Worm (Caenorhabditis elegans) whole organism, young adult: ENCODE data around the gene Y102A5C.27.
A peak's percentile ranks its signal among the peaks of the same experiment; 100 is the strongest.
"Not testable (repeated sequence)": the region's sequence is repeated elsewhere in the genome, so short reads cannot be mapped to it uniquely, and the experiment has no call there.

Experiments
- C17E4.6 ChIP-seq: fragments of 200-800 bp; sonication (Bioruptor generic); IDR thresholded peaks from 2 replicates; pipeline ENCODE4 v1.3.6; 2022; ENCODE audit warnings: missing genetic modification reagents, missing genetic modification characterization, missing compliant biosample characterization
- Y95B8A.8 ChIP-seq: fragments of 200-800 bp; sonication (Bioruptor generic); IDR thresholded peaks from 2 replicates; pipeline ENCODE4 v1.3.6; 2022; ENCODE audit warnings: missing genetic modification reagents, missing genetic modification characterization, missing compliant biosample characterization
- ama-1 ChIP-seq, 3 experiments: fragments of 150-350 bp in 1 of 3; sonication (generic microtip) in 2 of 3; optimal IDR thresholded peaks; 2 replicates each; lab custom pipeline; 2014 to 2018; ENCODE audit warnings: missing biosample characterization in 2 of 3, missing genetic modification characterization in 2 of 3, missing genetic modification reagents in 2 of 3
- attf-3 ChIP-seq: fragments of 200-800 bp; sonication (Bioruptor generic); conservative IDR thresholded peaks from 2 replicates; pipeline ENCODE4 v1.3.6; 2022; ENCODE audit warnings: missing genetic modification reagents, missing genetic modification characterization, missing compliant biosample characterization
- attf-6 ChIP-seq: fragments of 200-800 bp; sonication (Bioruptor generic); IDR thresholded peaks from 2 replicates; pipeline ENCODE4 v1.3.6; 2022; ENCODE audit warnings: missing genetic modification reagents, missing genetic modification characterization, missing compliant biosample characterization
- bed-1 ChIP-seq: fragments of 200-800 bp; sonication (Bioruptor generic); IDR thresholded peaks from 2 replicates; pipeline ENCODE4 v1.3.6; 2022; ENCODE audit warnings: missing genetic modification reagents, missing genetic modification characterization, missing compliant biosample characterization
- ccch-3 ChIP-seq: fragments of 200-800 bp; sonication (Bioruptor generic); optimal IDR thresholded peaks from 2 replicates; lab custom pipeline; 2018; ENCODE audit warnings: mild to moderate bottlenecking, missing genetic modification characterization, missing compliant biosample characterization
- ceh-40 ChIP-seq: fragments of 200-800 bp; sonication (Bioruptor generic); IDR thresholded peaks from 2 replicates; pipeline ENCODE4 v1.3.6; 2022; ENCODE audit warnings: missing genetic modification characterization, missing compliant biosample characterization
- dox-1 ChIP-seq: fragments of 200-800 bp; sonication (Bioruptor generic); IDR thresholded peaks from 2 replicates; pipeline ENCODE4 v1.3.6; 2022; ENCODE audit warnings: missing genetic modification reagents, missing genetic modification characterization, missing compliant biosample characterization
- dpl-1 ChIP-seq: fragments of 150-350 bp; optimal IDR thresholded peaks from 2 replicates; lab custom pipeline; 2014; ENCODE audit warnings: missing biosample characterization, missing genetic modification reagents, missing genetic modification characterization
- efl-1 ChIP-seq: fragments of 150-350 bp; optimal IDR thresholded peaks from 2 replicates; lab custom pipeline; 2014; ENCODE audit warnings: missing biosample characterization, missing genetic modification reagents, missing genetic modification characterization
- egrh-3 ChIP-seq: fragments of 200-800 bp; sonication (Bioruptor generic); IDR thresholded peaks from 2 replicates; pipeline ENCODE4 v1.3.6; 2022; ENCODE audit warnings: missing genetic modification reagents, missing genetic modification characterization, missing compliant biosample characterization
- hlh-12 ChIP-seq: sonication (generic microtip); optimal IDR thresholded peaks from 2 replicates; lab custom pipeline; 2016; ENCODE audit warnings: missing genetic modification characterization, missing compliant biosample characterization
- madf-3 ChIP-seq: fragments of 200-800 bp; sonication (Bioruptor generic); IDR thresholded peaks from 2 replicates; pipeline ENCODE4 v1.3.6; 2022; ENCODE audit warnings: missing genetic modification reagents, missing genetic modification characterization, missing compliant biosample characterization
- madf-6 ChIP-seq: fragments of 200-800 bp; sonication (Bioruptor generic); IDR thresholded peaks from 2 replicates; pipeline ENCODE4 v1.3.6; 2022; ENCODE audit warnings: missing genetic modification reagents, missing genetic modification characterization, missing compliant biosample characterization
- madf-8 ChIP-seq: fragments of 200-800 bp; sonication (Bioruptor generic); conservative IDR thresholded peaks from 2 replicates; pipeline ENCODE4 v1.3.6; 2022; ENCODE audit warnings: missing genetic modification reagents, missing genetic modification characterization, missing compliant biosample characterization
- nfya-2 ChIP-seq: fragments of 200-800 bp; sonication (Bioruptor generic); IDR thresholded peaks from 2 replicates; pipeline ENCODE4 v1.3.6; 2022; ENCODE audit warnings: missing genetic modification reagents, missing genetic modification characterization, missing compliant biosample characterization
- nhr-120 ChIP-seq: fragments of 200-800 bp; sonication (Bioruptor generic); IDR thresholded peaks from 2 replicates; pipeline ENCODE4 v1.3.6; 2022; ENCODE audit warnings: missing genetic modification characterization, missing compliant biosample characterization
- nhr-80 ChIP-seq: sonication (generic microtip); optimal IDR thresholded peaks from 2 replicates; lab custom pipeline; 2016; ENCODE audit warnings: missing genetic modification characterization, missing compliant biosample characterization
- pha-4 ChIP-seq: fragments of 150-350 bp; sonication (generic microtip); optimal IDR thresholded peaks from 2 replicates; lab custom pipeline; 2014; ENCODE audit warnings: missing biosample characterization, missing genetic modification reagents, missing genetic modification characterization
- rec-8 ChIP-seq, 2 experiments: sonication (generic microtip); optimal IDR thresholded peaks; 2 replicates each; lab custom pipeline; 2016; ENCODE audit warnings: mild to moderate bottlenecking in 2 of 2, missing genetic modification characterization in 2 of 2, missing genetic modification reagents in 2 of 2, missing genotype in 2 of 2, missing biosample characterization in 1 of 2, missing compliant biosample characterization in 1 of 2, moderate library complexity in 1 of 2
- sdz-38 ChIP-seq: sonication (generic microtip); optimal IDR thresholded peaks from 2 replicates; lab custom pipeline; 2016; ENCODE audit warnings: missing genotype, missing genetic modification characterization, missing compliant biosample characterization
- snpc-1.3 ChIP-seq: sonication (generic microtip); optimal IDR thresholded peaks from 2 replicates; lab custom pipeline; 2017; ENCODE audit warnings: missing genetic modification characterization, mild to moderate bottlenecking, missing compliant biosample characterization, antibody characterized with exemption, moderate library complexity, missing genotype, missing genetic modification reagents; ENCODE audit not compliant: insufficient read depth
- snpc-4 ChIP-seq, 5 experiments: fragments of 150-350 bp in 1 of 5; sonication (generic microtip) in 4 of 5; optimal IDR thresholded peaks; 2 replicates each; lab custom pipeline; 2014 to 2018; ENCODE audit warnings: missing genetic modification characterization in 5 of 5, missing biosample characterization in 3 of 5, antibody characterized with exemption in 2 of 5, mild to moderate bottlenecking in 2 of 5, missing compliant biosample characterization in 2 of 5, missing genotype in 2 of 5, moderate library complexity in 2 of 5, missing genetic modification reagents in 1 of 5
- unc-62 ChIP-seq: fragments of 150-350 bp; optimal IDR thresholded peaks from 2 replicates; lab custom pipeline; 2014; ENCODE audit warnings: missing biosample characterization, missing genetic modification reagents, missing genetic modification characterization
- xnd-1 ChIP-seq: sonication (generic microtip); optimal IDR thresholded peaks from 2 replicates; lab custom pipeline; 2016; ENCODE audit warnings: missing genotype, missing genetic modification reagents, missing genetic modification characterization, missing compliant biosample characterization
- ztf-3 ChIP-seq: fragments of 200-800 bp; sonication (Bioruptor generic); optimal IDR thresholded peaks from 2 replicates; lab custom pipeline; 2018; ENCODE audit warnings: mild to moderate bottlenecking, missing genetic modification characterization, missing compliant biosample characterization

The Y102A5C.27 gene

DNA sequence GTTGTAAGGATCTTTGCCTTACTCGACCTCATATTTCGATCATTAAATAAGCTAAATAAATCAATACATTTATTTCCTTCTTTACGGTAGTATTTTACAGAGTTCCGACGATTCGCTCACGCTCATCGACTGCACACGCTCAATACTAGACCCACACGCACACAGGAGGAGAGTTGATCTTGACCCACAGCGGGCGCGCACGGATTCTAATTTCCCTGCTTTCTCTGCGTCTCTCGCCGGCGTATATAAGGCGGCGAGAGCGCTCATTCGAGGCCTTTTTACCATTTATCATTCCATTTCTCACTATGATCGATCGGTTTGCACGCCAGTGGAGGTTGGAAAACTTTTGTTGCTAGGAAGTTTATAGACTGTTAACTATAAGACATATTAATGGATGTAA, 38.5 kb downstream of the Y102A5C.27 start:
- peak; percentile 78 for TF ChIP-seq madf-8 (GFP tag; lab: Robert Waterston, UW)
- TF ChIP-seq hlh-12 (tag; lab: Kevin White, UChicago), result no peak
- TF ChIP-seq Y95B8A.8, result no peak
- TF ChIP-seq rec-8 (tag; optimal IDR thresholded peaks at IDR 0.05; lab: Kevin White, UChicago), result no peak
- no peak for TF ChIP-seq ccch-3 (GFP tag; lab: Kevin White, UChicago)
- no peak for TF ChIP-seq sdz-38 (tag; lab: Kevin White, UChicago)
- no peak for TF ChIP-seq ceh-40 (GFP tag; lab: Robert Waterston, UW)
- no peak for TF ChIP-seq ama-1 (optimal IDR thresholded peaks at IDR 0.05; lab: Kevin White, UChicago)
- no peak for TF ChIP-seq ama-1 (GFP tag; optimal IDR thresholded peaks at IDR 0.05; lab: Kevin White, UChicago)
- TF ChIP-seq dpl-1, result peak; percentile 38
- TF ChIP-seq bed-1 (GFP tag; lab: Robert Waterston, UW), result no peak
- TF ChIP-seq madf-6, result peak; percentile 90
- TF ChIP-seq madf-3 (GFP tag; lab: Robert Waterston, UW), result 0 out of 2 replicates have a peak, but pooled peaks have one; percentile 42
- TF ChIP-seq xnd-1 (tag; lab: Kevin White, UChicago), result peak; percentile 84
- no peak for TF ChIP-seq C17E4.6 (GFP tag; lab: Robert Waterston, UW)
- TF ChIP-seq snpc-4 (GFP tag; optimal IDR thresholded peaks at IDR 0.05; lab: Kevin White, UChicago), result no peak
- peak in 1 of 4 experiments; percentile 40 for TF ChIP-seq snpc-4 (tag; optimal IDR thresholded peaks at IDR 0.05; lab: Kevin White, UChicago)
- TF ChIP-seq egrh-3 (GFP tag; lab: Robert Waterston, UW), result no peak
- TF ChIP-seq attf-6, result peak; percentile 78
- no peak for TF ChIP-seq ztf-3
- peak; percentile 79 for TF ChIP-seq efl-1 (GFP tag; lab: Kevin White, UChicago)
- TF ChIP-seq unc-62 (GFP tag; lab: Kevin White, UChicago), result no peak

DNA sequence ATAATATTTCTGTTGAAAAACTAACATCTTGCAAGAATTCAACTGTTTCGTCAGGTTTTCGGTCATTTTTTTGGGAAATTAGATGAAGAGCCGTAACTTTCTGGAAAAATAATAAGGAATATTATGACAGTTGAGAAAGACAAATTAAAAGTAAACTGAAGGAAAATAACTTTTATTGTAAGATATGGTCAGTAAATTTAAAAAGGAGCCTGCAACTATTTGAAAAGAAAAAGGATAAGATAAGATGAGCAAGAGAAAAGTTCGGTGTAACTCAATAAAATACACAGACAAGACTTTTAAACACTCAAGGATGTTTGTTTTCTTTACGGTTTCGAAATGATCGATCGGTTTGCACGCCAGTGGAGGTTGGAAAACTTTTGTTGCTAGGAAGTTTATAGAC, 38.9 kb downstream of the Y102A5C.27 start, which contains the start of gene fbxa-111:
TSS of gene fbxa-111 (minus strand) at position 101 of the 400 bp plus-strand sequence.
- not testable (repeated sequence) for TF ChIP-seq madf-3, nfya-2, nhr-120 (GFP tag; lab: Robert Waterston, UW)

ce11 chrV:16948011-16948410, 40.5 kb downstream of the Y102A5C.27 start, which contains the start of gene fbxa-112:
Gene fbxa-112 (minus strand): TSS chrV:16948111.
- not testable (repeated sequence) for TF ChIP-seq attf-6; attf-3; pha-4 (tag; lab: Kevin White, UChicago)

DNA sequence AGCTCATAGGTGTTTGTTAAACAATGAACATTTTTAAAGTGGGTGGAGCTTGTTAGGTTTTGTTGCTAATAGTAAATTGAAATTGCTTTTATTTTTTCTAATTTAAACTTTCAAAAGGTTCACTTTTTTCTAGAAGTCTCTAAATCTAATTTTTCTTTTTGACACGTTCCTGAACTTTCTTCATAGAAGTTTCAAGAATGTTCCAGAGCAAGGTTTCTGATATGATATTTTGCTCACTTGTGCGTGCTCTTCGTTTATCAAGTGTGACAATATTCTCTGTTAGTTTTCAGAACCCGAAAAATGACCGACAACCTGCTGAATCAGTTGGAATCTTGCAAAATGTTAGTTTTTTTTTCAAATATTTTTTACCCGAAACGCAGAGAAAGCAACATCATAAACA, 49.8 kb downstream of the Y102A5C.27 start, which contains the start of gene fbxa-148:
TSS of gene fbxa-148 (plus strand) at position 301 of the 400 bp plus-strand sequence.
- not testable (repeated sequence) for TF ChIP-seq nhr-80 (tag; lab: Kevin White, UChicago); snpc-1.3; dox-1 (GFP tag; lab: Robert Waterston, UW)
